Worm (Caenorhabditis elegans): ENCODE measurements around the gene edg-1.

- TF ChIP-seq T22C8.4 (GFP tag; IDR thresholded peaks at IDR 0.05) (no peak), cog-1 (tag; optimal IDR thresholded peaks at IDR 0.05) (no peak), ztf-23 (GFP tag; IDR thresholded peaks at IDR 0.05) (no peak), flt-1 (GFP tag; IDR thresholded peaks at IDR 0.05) (no peak)
Observed at ce11 chrIV:11313880-11314279, 6.7 kb upstream of the edg-1 start, which contains the start of gene dnj-2.
